Worm (Caenorhabditis elegans) whole organism, L2 larva: ENCODE data around the gene srw-14.

ENCODE experiments used
- C34F6.9 ChIP-seq: fragments of 150-350 bp; optimal IDR thresholded peaks from 2 replicates; lab custom pipeline; 2014; ENCODE audit warnings: missing biosample characterization, missing genetic modification characterization
- R02D3.7 ChIP-seq: fragments of 150-350 bp; optimal IDR thresholded peaks from 2 replicates; lab custom pipeline; 2014; ENCODE audit warnings: missing biosample characterization, missing genetic modification characterization
- Y55F3AM.14 ChIP-seq: fragments of 200-800 bp; sonication (Bioruptor generic); optimal IDR thresholded peaks from 2 replicates; lab custom pipeline; 2018; ENCODE audit warnings: mild to moderate bottlenecking, missing genetic modification characterization, missing compliant biosample characterization
- ZK546.5 ChIP-seq: sonication (generic microtip); optimal IDR thresholded peaks from 2 replicates; lab custom pipeline; 2017; ENCODE audit warnings: missing biosample characterization, missing genetic modification characterization
- alr-1 ChIP-seq: fragments of 150-350 bp; optimal IDR thresholded peaks from 2 replicates; lab custom pipeline; 2014; ENCODE audit warnings: missing biosample characterization, missing genetic modification characterization
- aly-2 ChIP-seq: fragments of 150-350 bp; optimal IDR thresholded peaks from 2 replicates; lab custom pipeline; 2014; ENCODE audit warnings: missing biosample characterization, missing genetic modification characterization
- ama-1 ChIP-seq: fragments of 150-350 bp; optimal IDR thresholded peaks from 2 replicates; lab custom pipeline; 2018; ENCODE audit warnings: inconsistent platforms
- blmp-1 ChIP-seq: sonication (generic microtip); optimal IDR thresholded peaks from 2 replicates; lab custom pipeline; 2017; ENCODE audit warnings: missing genetic modification characterization, mild to moderate bottlenecking, missing compliant biosample characterization, antibody characterized with exemption, moderate library complexity; ENCODE audit not compliant: insufficient read depth
- ceh-82 ChIP-seq: fragments of 150-350 bp; optimal IDR thresholded peaks from 2 replicates; lab custom pipeline; 2014; ENCODE audit warnings: missing biosample characterization, missing genetic modification characterization
- crh-2 ChIP-seq: sonication (generic microtip); optimal IDR thresholded peaks from 2 replicates; lab custom pipeline; 2017; ENCODE audit warnings: missing biosample characterization, missing genetic modification characterization
- dmd-4 ChIP-seq: sonication (generic microtip); optimal IDR thresholded peaks from 2 replicates; lab custom pipeline; 2017; ENCODE audit warnings: missing biosample characterization, missing genetic modification characterization
- egl-27 ChIP-seq: sonication (generic microtip); optimal IDR thresholded peaks from 3 replicates; lab custom pipeline; 2017; ENCODE audit warnings: missing biosample characterization, missing genetic modification reagents, missing genetic modification characterization
- elt-3 ChIP-seq: sonication (generic microtip); optimal IDR thresholded peaks from 2 replicates; lab custom pipeline; 2017; ENCODE audit warnings: missing biosample characterization, missing genetic modification characterization
- gmeb-1 ChIP-seq: fragments of 150-350 bp; optimal IDR thresholded peaks from 2 replicates; lab custom pipeline; 2014; ENCODE audit warnings: missing biosample characterization, missing genetic modification characterization
- lin-11 ChIP-seq: fragments of 150-350 bp; sonication (generic microtip); optimal IDR thresholded peaks from 2 replicates; lab custom pipeline; 2014; ENCODE audit warnings: missing biosample characterization, missing genetic modification characterization, inconsistent platforms, mixed read lengths
- lin-13 ChIP-seq: fragments of 150-350 bp; optimal IDR thresholded peaks from 2 replicates; lab custom pipeline; 2014; ENCODE audit warnings: missing biosample characterization, missing genetic modification reagents, missing genetic modification characterization
- lin-39 ChIP-seq: fragments of 150-350 bp; optimal IDR thresholded peaks from 2 replicates; lab custom pipeline; 2014; ENCODE audit warnings: missing biosample characterization, missing genetic modification reagents, missing genetic modification characterization
- lsy-2 ChIP-seq, 2 experiments: fragments of 150-350 bp in 1 of 2; sonication (generic microtip) in 1 of 2; optimal IDR thresholded peaks; 2 replicates each; lab custom pipeline; 2014 to 2017; ENCODE audit warnings: missing biosample characterization in 2 of 2, missing genetic modification characterization in 2 of 2
- mab-5 ChIP-seq: fragments of 150-350 bp; optimal IDR thresholded peaks from 2 replicates; lab custom pipeline; 2014; ENCODE audit warnings: missing biosample characterization, missing genetic modification characterization
- mbf-1 ChIP-seq: sonication (generic microtip); optimal IDR thresholded peaks from 2 replicates; lab custom pipeline; 2017; ENCODE audit warnings: missing biosample characterization, missing genetic modification characterization
- nhr-12 ChIP-seq: fragments of 150-350 bp; optimal IDR thresholded peaks from 2 replicates; lab custom pipeline; 2014; ENCODE audit warnings: missing biosample characterization, missing genetic modification characterization
- nhr-129 ChIP-seq: fragments of 150-350 bp; optimal IDR thresholded peaks from 2 replicates; lab custom pipeline; 2014; ENCODE audit warnings: missing biosample characterization, missing genetic modification characterization
- nhr-21 ChIP-seq: fragments of 150-350 bp; optimal IDR thresholded peaks from 2 replicates; lab custom pipeline; 2014; ENCODE audit warnings: missing biosample characterization, missing genetic modification characterization
- nhr-23 ChIP-seq: fragments of 150-350 bp; optimal IDR thresholded peaks from 2 replicates; lab custom pipeline; 2014; ENCODE audit warnings: missing biosample characterization, missing genetic modification reagents, missing genetic modification characterization
- nhr-237 ChIP-seq: fragments of 150-350 bp; optimal IDR thresholded peaks from 2 replicates; lab custom pipeline; 2014; ENCODE audit warnings: missing biosample characterization, missing genetic modification characterization
- nhr-6 ChIP-seq: fragments of 150-350 bp; optimal IDR thresholded peaks from 2 replicates; lab custom pipeline; 2014; ENCODE audit warnings: missing biosample characterization, missing genetic modification characterization
- nhr-77 ChIP-seq: fragments of 150-350 bp; optimal IDR thresholded peaks from 2 replicates; lab custom pipeline; 2014; ENCODE audit warnings: missing biosample characterization, missing genetic modification characterization
- peb-1 ChIP-seq: fragments of 150-350 bp; optimal IDR thresholded peaks from 2 replicates; lab custom pipeline; 2014; ENCODE audit warnings: missing biosample characterization, missing genetic modification characterization
- sem-4 ChIP-seq: fragments of 150-350 bp; optimal IDR thresholded peaks from 2 replicates; lab custom pipeline; 2014; ENCODE audit warnings: missing biosample characterization, missing genetic modification reagents, missing genetic modification characterization
- skn-1 ChIP-seq: sonication (generic microtip); optimal IDR thresholded peaks from 2 replicates; lab custom pipeline; 2017; ENCODE audit warnings: missing biosample characterization, missing genetic modification characterization
- sma-3 ChIP-seq: sonication (generic microtip); optimal IDR thresholded peaks from 2 replicates; lab custom pipeline; 2016; ENCODE audit warnings: missing genetic modification reagents, missing genetic modification characterization, missing compliant biosample characterization
- sma-9 ChIP-seq, 2 experiments: fragments of 150-350 bp in 1 of 2; sonication (generic microtip) in 1 of 2; optimal IDR thresholded peaks; 2 replicates each; lab custom pipeline; 2014 to 2016; ENCODE audit warnings: missing genetic modification characterization in 2 of 2, mild to moderate bottlenecking in 1 of 2, missing biosample characterization in 1 of 2, missing compliant biosample characterization in 1 of 2, missing genetic modification reagents in 1 of 2, moderate library complexity in 1 of 2
- snpc-4 ChIP-seq: fragments of 150-350 bp; optimal IDR thresholded peaks from 2 replicates; lab custom pipeline; 2014; ENCODE audit warnings: missing biosample characterization, missing genetic modification characterization
- unc-39 ChIP-seq: fragments of 150-350 bp; optimal IDR thresholded peaks from 2 replicates; lab custom pipeline; 2014; ENCODE audit warnings: missing biosample characterization, missing genetic modification characterization
- unc-55 ChIP-seq: fragments of 150-350 bp; sonication (generic microtip); optimal IDR thresholded peaks from 3 replicates; lab custom pipeline; 2014; ENCODE audit warnings: missing biosample characterization, missing genetic modification reagents, missing genetic modification characterization
- ztf-1 ChIP-seq: fragments of 200-800 bp; sonication (Bioruptor generic); conservative IDR thresholded peaks from 2 replicates; pipeline ENCODE4 v1.3.6; 2022; ENCODE audit warnings: missing genetic modification characterization, missing compliant biosample characterization
- ztf-4 ChIP-seq: fragments of 150-350 bp; optimal IDR thresholded peaks from 2 replicates; lab custom pipeline; 2014; ENCODE audit warnings: missing biosample characterization, missing genetic modification characterization

srw-14 gene

DNA sequence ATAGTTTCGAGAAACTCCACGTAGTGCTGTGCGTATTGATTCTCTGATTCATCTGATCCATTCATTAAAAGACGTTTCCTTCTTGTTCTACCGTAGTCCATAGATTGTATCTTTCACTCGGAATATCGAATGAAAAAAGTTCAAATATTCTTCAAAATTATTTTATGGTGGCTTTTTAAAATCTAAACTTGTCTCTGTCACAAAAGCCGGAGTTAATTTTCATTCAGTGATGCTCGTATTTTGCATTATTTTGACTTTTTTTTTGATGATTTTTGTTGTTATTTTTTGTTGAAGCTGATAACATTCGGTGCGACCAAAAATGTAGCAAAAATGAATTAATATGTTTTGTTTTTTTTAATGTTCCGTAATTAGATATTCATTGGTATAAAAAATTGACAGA lies 9.9 kb downstream of the srw-14 start, which contains the start of gene nhr-164:
nhr-164 (minus strand) TSS at position 101 of the 400 bp plus-strand sequence.
- TF ChIP-seq peb-1 (tag; lab: Kevin White, UChicago) (no peak), nhr-129 (tag; lab: Kevin White, UChicago) (no peak)
- TF ChIP-seq, all 48 proteins: peak for 0

ce11 chrV:15238552-15238951 lies 12.8 kb downstream of the srw-14 start, which contains the start of gene srw-12:
Gene srw-12, minus strand, starts transcription at chrV:15238652.
- TF ChIP-seq ama-1, result no peak
- no peak for TF ChIP-seq peb-1 (tag; lab: Kevin White, UChicago)
- TF ChIP-seq ztf-4 (tag; lab: Kevin White, UChicago), result no peak
- no peak for TF ChIP-seq aly-2
- TF ChIP-seq skn-1, result no peak
- TF ChIP-seq gmeb-1, result no peak
- TF ChIP-seq mab-5 (tag; lab: Kevin White, UChicago), result no peak

DNA sequence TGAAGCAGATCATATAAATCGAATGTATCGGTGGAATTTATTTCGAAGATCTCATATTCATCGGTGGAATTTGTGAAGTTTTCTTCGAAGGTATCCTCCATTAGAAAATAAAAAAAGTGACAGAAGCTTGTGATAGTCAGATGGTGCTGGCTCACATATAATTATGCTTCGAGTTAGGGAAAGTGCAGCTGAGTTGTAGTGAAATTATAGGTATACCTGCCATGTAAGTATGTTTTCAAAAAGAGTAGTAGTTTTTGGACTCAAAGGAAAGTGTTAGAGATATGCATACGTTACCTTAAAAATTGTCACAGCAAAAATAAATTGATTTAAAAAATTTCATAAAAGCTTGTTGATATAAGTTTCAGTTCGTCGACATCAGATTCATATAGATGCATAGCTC lies 14.5 kb downstream of the srw-14 start, which contains the start of gene srw-11:
srw-11 (minus strand) TSS at position 101 of the 400 bp plus-strand sequence.
- TF ChIP-seq skn-1 (no peak), R02D3.7 (tag; lab: Kevin White, UChicago) (no peak), unc-55 (GFP tag; lab: Kevin White, UChicago) (no peak), elt-3 (tag; lab: Kevin White, UChicago) (no peak), lin-39 (tag; lab: Kevin White, UChicago) (no peak), unc-39 (tag; lab: Kevin White, UChicago) (no peak), crh-2 (tag; lab: Kevin White, UChicago) (no peak), sem-4 (no peak), nhr-21 (tag; lab: Kevin White, UChicago) (no peak), lsy-2 (tag; optimal IDR thresholded peaks at IDR 0.05; lab: Kevin White, UChicago) (no peak), ztf-1 (GFP tag; lab: Robert Waterston, UW) (no peak), lin-13 (GFP tag; lab: Kevin White, UChicago) (no peak), ceh-82 (tag; lab: Kevin White, UChicago) (no peak), nhr-23 (tag; lab: Kevin White, UChicago) (no peak), dmd-4 (no peak), C34F6.9 (tag; lab: Kevin White, UChicago) (no peak), gmeb-1 (no peak)

- TF ChIP-seq alr-1 (tag; lab: Kevin White, UChicago) (no peak), unc-39 (tag; lab: Kevin White, UChicago) (no peak), C34F6.9 (tag; lab: Kevin White, UChicago) (no peak), sma-3 (no peak), blmp-1 (tag; lab: Kevin White, UChicago) (no peak), mbf-1 (tag; lab: Kevin White, UChicago) (no peak), nhr-77 (no peak), lin-11 (tag; lab: Kevin White, UChicago) (no peak), dmd-4 (no peak), Y55F3AM.14 (GFP tag; lab: Kevin White, UChicago) (no peak), nhr-12 (tag; lab: Kevin White, UChicago) (no peak), egl-27 (no peak), sma-9 (GFP tag; optimal IDR thresholded peaks at IDR 0.05; lab: Kevin White, UChicago) (no peak), sma-9 (tag; optimal IDR thresholded peaks at IDR 0.05; lab: Kevin White, UChicago) (no peak), skn-1 (no peak)
These were observed 15.5 kb downstream of the srw-14 start, which contains the start of gene chil-12 for ce11 chrV:15241259-15241658. Gene chil-12, plus strand, starts transcription at chrV:15241559.

ce11 chrV:15244456-15244855 lies 18.7 kb downstream of the srw-14 start, which contains the start of gene kin-30:
Gene kin-30, plus strand, starts transcription at chrV:15244756.
- TF ChIP-seq ZK546.5 (tag; lab: Kevin White, UChicago) (no peak), snpc-4 (tag; lab: Kevin White, UChicago) (no peak), nhr-12 (tag; lab: Kevin White, UChicago) (no peak), nhr-237 (no peak), elt-3 (tag; lab: Kevin White, UChicago) (no peak), nhr-21 (tag; lab: Kevin White, UChicago) (no peak), mbf-1 (tag; lab: Kevin White, UChicago) (no peak), Y55F3AM.14 (GFP tag; lab: Kevin White, UChicago) (no peak), sma-3 (no peak), R02D3.7 (tag; lab: Kevin White, UChicago) (no peak), nhr-6 (tag; lab: Kevin White, UChicago) (no peak), C34F6.9 (tag; lab: Kevin White, UChicago) (no peak), unc-55 (GFP tag; lab: Kevin White, UChicago) (no peak), lin-39 (tag; lab: Kevin White, UChicago) (no peak), nhr-23 (tag; lab: Kevin White, UChicago) (no peak)
